Worm (Caenorhabditis elegans): ENCODE results near the gene her-1.

- TF ChIP-seq ets-7 (tag; optimal IDR thresholded peaks at IDR 0.05): no peak
- TF ChIP-seq ama-1 (optimal IDR thresholded peaks at IDR 0.05): no peak
- TF ChIP-seq ceh-13 (GFP tag; optimal IDR thresholded peaks at IDR 0.05): no peak
- no peak for TF ChIP-seq hmbx-1 (tag; optimal IDR thresholded peaks at IDR 0.05)
- TF ChIP-seq pes-1 (GFP tag; IDR thresholded peaks at IDR 0.05): no peak
- TF ChIP-seq F13C5.2 (tag; optimal IDR thresholded peaks at IDR 0.05): no peak
Observed at ce11 chrV:9666394-9666793, 30.4 kb upstream of the her-1 start, which contains the start of gene ZK287.1.

All from whole organism, early embryonic.